Worm (Caenorhabditis elegans): Measurements from ENCODE around the gene Y37A1A.3.

Y37A1A.3 gene

DNA sequence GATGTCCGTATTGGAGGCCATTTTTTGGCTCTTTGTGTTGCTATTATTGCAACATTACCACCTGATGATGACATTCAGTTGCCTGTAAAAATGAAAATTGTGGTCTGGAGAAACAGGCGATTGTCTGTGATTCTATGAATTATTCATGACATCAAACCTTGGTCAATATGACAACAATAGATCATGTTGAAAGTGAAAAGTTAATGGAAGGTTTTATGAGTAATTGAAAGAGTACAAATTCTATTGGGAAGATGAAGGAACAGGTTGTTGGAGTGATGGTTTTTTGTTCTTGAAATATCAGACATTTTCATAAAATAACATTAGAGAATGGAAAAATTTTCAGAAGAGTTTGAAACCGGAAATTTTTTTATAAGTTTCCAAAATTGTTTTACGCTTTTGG is at the start of gene Y37A1A.3:
TSS of gene Y37A1A.3 (minus strand) at position 101 of the 400 bp plus-strand sequence.
- no peak for TF ChIP-seq madf-5 (GFP tag; IDR thresholded peaks at IDR 0.05)
- no peak for TF ChIP-seq ZK546.5 (tag; optimal IDR thresholded peaks at IDR 0.05)
- no peak for TF ChIP-seq pha-4 (GFP tag; IDR thresholded peaks at IDR 0.05)
- no peak for TF ChIP-seq pha-4 (tag; optimal IDR thresholded peaks at IDR 0.05)
- TF ChIP-seq unc-130 (GFP tag; optimal IDR thresholded peaks at IDR 0.05) = no peak
- no peak for TF ChIP-seq nhr-41 (GFP tag; IDR thresholded peaks at IDR 0.05)
- no peak for TF ChIP-seq aly-2 (tag; optimal IDR thresholded peaks at IDR 0.05)
- TF ChIP-seq php-3 (GFP tag; IDR thresholded peaks at IDR 0.05) = no peak
- TF ChIP-seq fos-1 (tag; optimal IDR thresholded peaks at IDR 0.05) = no peak
- no peak for TF ChIP-seq R02D3.7 (tag; optimal IDR thresholded peaks at IDR 0.05)
- no peak for TF ChIP-seq set-16 (GFP tag; IDR thresholded peaks at IDR 0.05)
- TF ChIP-seq daf-8 (GFP tag; IDR thresholded peaks at IDR 0.05) = no peak
- no peak for TF ChIP-seq spr-1 (tag; optimal IDR thresholded peaks at IDR 0.05)
- no peak for TF ChIP-seq F26F4.8 (GFP tag; conservative IDR thresholded peaks at IDR 0.05)
- TF ChIP-seq F10B5.3 (tag; optimal IDR thresholded peaks at IDR 0.05) = no peak
- no peak for TF ChIP-seq ztf-11 (tag; optimal IDR thresholded peaks at IDR 0.05)

DNA sequence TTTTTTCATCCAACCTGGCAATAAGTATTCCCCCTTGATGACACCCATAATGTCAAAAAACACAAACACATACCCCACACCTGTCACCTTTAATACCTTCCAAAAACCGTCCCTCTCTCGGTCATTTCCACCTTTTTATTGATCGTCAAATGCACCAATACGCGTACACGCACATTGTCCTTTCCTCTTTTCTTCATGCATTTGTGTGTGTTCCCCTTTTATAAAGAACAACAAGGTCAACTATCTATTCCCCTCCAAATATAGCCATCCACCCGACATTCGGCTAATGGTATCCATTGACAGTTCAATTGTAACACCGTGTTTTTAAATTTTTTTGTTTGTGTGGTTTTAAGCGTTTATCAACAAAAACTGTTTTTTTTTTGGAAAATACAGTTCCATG is 42.5 kb upstream of the Y37A1A.3 start:
- TF ChIP-seq nhr-77 (tag; optimal IDR thresholded peaks at IDR 0.05) (no peak), hif-1 (tag; optimal IDR thresholded peaks at IDR 0.05) (no peak), unc-130 (GFP tag; optimal IDR thresholded peaks at IDR 0.05) (no peak), ztf-7 (tag; optimal IDR thresholded peaks at IDR 0.05) (no peak), lir-3 (tag; optimal IDR thresholded peaks at IDR 0.05) (no peak), lin-1 (GFP tag; IDR thresholded peaks at IDR 0.05) (no peak), attf-4 (tag; optimal IDR thresholded peaks at IDR 0.05) (no peak), ZK337.2 (GFP tag; IDR thresholded peaks at IDR 0.05) (no peak), ama-1 (optimal IDR thresholded peaks at IDR 0.05) (no peak), Y75B8A.6 (GFP tag; IDR thresholded peaks at IDR 0.05) (no peak), madf-9 (GFP tag; conservative IDR thresholded peaks at IDR 0.05) (no peak)

- TF ChIP-seq snpc-1.2 (GFP tag; IDR thresholded peaks at IDR 0.05) = peak; percentile 83
- TF ChIP-seq F37D6.2 (tag; optimal IDR thresholded peaks at IDR 0.05) = no peak
Measured at ce11 chrIV:13941640-13942039, 39.0 kb upstream of the Y37A1A.3 start.

DNA sequence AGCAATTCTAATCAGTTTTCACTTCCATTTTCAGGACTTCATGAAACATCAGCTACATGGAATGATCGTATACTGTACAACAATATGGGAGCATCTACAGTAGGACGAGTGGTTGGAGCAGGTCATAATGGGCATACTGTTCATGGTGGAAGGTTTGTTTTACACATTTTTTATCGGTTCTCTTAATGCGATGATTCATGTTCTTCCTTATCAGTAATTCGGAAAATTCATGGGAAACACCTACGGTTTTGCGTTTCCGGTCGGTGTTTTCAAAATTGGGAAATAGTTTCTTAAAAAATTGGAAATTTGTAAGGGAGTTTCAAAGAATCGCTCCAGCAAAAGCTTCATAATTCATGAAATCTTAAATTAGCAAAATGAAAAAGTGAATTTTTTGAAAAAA is 38.2 kb upstream of the Y37A1A.3 start:
- TF ChIP-seq nhr-28 (tag; optimal IDR thresholded peaks at IDR 0.05) = peak; percentile 9
- no peak for TF ChIP-seq set-16 (GFP tag; IDR thresholded peaks at IDR 0.05)
- TF ChIP-seq lin-29 (GFP tag; IDR thresholded peaks at IDR 0.05) = no peak
- TF ChIP-seq ceh-82 (tag; optimal IDR thresholded peaks at IDR 0.05) = no peak
- no peak for TF ChIP-seq zag-1 (tag; optimal IDR thresholded peaks at IDR 0.05)
- no peak for TF ChIP-seq egl-43 (GFP tag; IDR thresholded peaks at IDR 0.05)
- no peak for TF ChIP-seq cey-2 (tag; optimal IDR thresholded peaks at IDR 0.05; ENCODE audit: borderline replicate concordance, insufficient read depth)
- peak; percentile 28 for TF ChIP-seq pqm-1 (tag; optimal IDR thresholded peaks at IDR 0.05)
- TF ChIP-seq tra-1 (GFP tag; IDR thresholded peaks at IDR 0.05) = no peak
- peak; percentile 84 for TF ChIP-seq aha-1 (tag)
- no peak for TF ChIP-seq tag-97 (GFP tag; IDR thresholded peaks at IDR 0.05)
- TF ChIP-seq dpl-1 (GFP tag; optimal IDR thresholded peaks at IDR 0.05) = no peak
- no peak for TF ChIP-seq unc-62 (GFP tag; optimal IDR thresholded peaks at IDR 0.05 in 1 of 2)
- TF ChIP-seq unc-62 (tag; optimal IDR thresholded peaks at IDR 0.05) = no peak
- no peak for TF ChIP-seq ces-1 (GFP tag; optimal IDR thresholded peaks at IDR 0.05)
- no peak for TF ChIP-seq snpc-4 (tag; optimal IDR thresholded peaks at IDR 0.05)
- TF ChIP-seq ceh-44 (GFP tag; IDR thresholded peaks at IDR 0.05) = no peak
- TF ChIP-seq fkh-10 (GFP tag; optimal IDR thresholded peaks at IDR 0.05) = no peak
- no peak for TF ChIP-seq F49E8.2 (tag; optimal IDR thresholded peaks at IDR 0.05; ENCODE audit: borderline replicate concordance)
- TF ChIP-seq mes-2 (tag; optimal IDR thresholded peaks at IDR 0.05; ENCODE audit: poor library complexity, severe bottlenecking) = no peak
- no peak for TF ChIP-seq vab-7 (GFP tag; IDR thresholded peaks at IDR 0.05)
- no peak for TF ChIP-seq php-3 (GFP tag; IDR thresholded peaks at IDR 0.05)
- no peak for TF ChIP-seq skn-1 (tag; optimal IDR thresholded peaks at IDR 0.05)
- no peak for TF ChIP-seq gei-8 (GFP tag; optimal IDR thresholded peaks at IDR 0.05)
- TF ChIP-seq aly-2 (tag; optimal IDR thresholded peaks at IDR 0.05) = no peak
- TF ChIP-seq nhr-41 (GFP tag; IDR thresholded peaks at IDR 0.05) = no peak
